ENCODE assay signal across 3 worm cellular contexts in the genomic region with DNA sequence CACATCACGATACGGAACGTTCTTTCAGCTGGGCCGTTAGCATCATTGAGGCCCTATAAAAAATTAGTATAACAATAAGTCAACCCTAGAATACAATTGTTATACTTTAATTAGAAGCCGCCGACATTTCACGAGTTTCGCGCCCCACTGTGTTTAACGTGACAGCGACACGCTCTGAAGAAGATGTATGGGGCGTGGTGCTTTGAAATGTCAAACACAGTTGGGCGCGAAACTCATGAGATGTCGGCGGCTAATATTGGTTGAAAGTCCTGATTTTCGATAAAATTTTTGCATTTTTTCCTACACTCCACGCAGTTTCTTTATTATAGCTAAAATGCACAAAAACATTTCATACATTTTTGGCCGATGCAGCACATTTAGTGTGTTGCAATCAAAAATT.
A peak's percentile ranks its signal among the peaks of the same experiment; 100 is the strongest.
TF ChIP-seq lines count a peak whose summit lies in the region.

No protein-coding gene starts in this region.

TF ChIP-seq in whole organism, L1 larva, 84 proteins besides CTCF, POLR2A, EP300 and RAD21:
- TF ChIP-seq unc-62 (GFP tag; optimal IDR thresholded peaks at IDR 0.05; lab: Kevin White, UChicago) (no peak), lin-39 (tag; optimal IDR thresholded peaks at IDR 0.05; lab: Kevin White, UChicago) (no peak), Y116A8C.19 (tag; optimal IDR thresholded peaks at IDR 0.05; lab: Kevin White, UChicago; ENCODE audit: borderline replicate concordance) (no peak), snpc-4 (tag; optimal IDR thresholded peaks at IDR 0.05; lab: Kevin White, UChicago) (peak; percentile 36)

TF ChIP-seq in whole organism, L2 larva, 48 proteins besides CTCF, POLR2A, EP300 and RAD21:
- TF ChIP-seq F13H6.1 (tag; optimal IDR thresholded peaks at IDR 0.05; lab: Kevin White, UChicago) (no peak), zag-1 (tag; optimal IDR thresholded peaks at IDR 0.05; lab: Kevin White, UChicago) (no peak), nhr-237 (tag; optimal IDR thresholded peaks at IDR 0.05; lab: Kevin White, UChicago) (no peak), sem-4 (tag; optimal IDR thresholded peaks at IDR 0.05; lab: Kevin White, UChicago) (no peak), snpc-4 (tag; optimal IDR thresholded peaks at IDR 0.05; lab: Kevin White, UChicago) (peak; percentile 32)

TF ChIP-seq in whole organism, young adult, 124 proteins besides CTCF, POLR2A, EP300 and RAD21:
- TF ChIP-seq rpc-1 (optimal IDR thresholded peaks at IDR 0.05; lab: Kevin White, UChicago) (no peak), rpc-1 (tag; optimal IDR thresholded peaks at IDR 0.05; lab: Kevin White, UChicago) (no peak), tbx-9 (tag; optimal IDR thresholded peaks at IDR 0.05; lab: Kevin White, UChicago; ENCODE audit: borderline replicate concordance) (no peak), snpc-4 (GFP tag; optimal IDR thresholded peaks at IDR 0.05; lab: Kevin White, UChicago) (peak; percentile 71), snpc-4 (tag; optimal IDR thresholded peaks at IDR 0.05; lab: Kevin White, UChicago) (peak in 3 of 4 experiments; percentile 56 to 93 (median 87)), ama-1 (optimal IDR thresholded peaks at IDR 0.05; lab: Kevin White, UChicago) (no peak), ama-1 (GFP tag; optimal IDR thresholded peaks at IDR 0.05; lab: Kevin White, UChicago) (no peak), snpc-1.1 (tag; optimal IDR thresholded peaks at IDR 0.05; lab: Kevin White, UChicago; ENCODE audit: insufficient read depth) (peak; percentile 53), snpc-3.4 (tag; optimal IDR thresholded peaks at IDR 0.05; lab: Kevin White, UChicago) (peak; percentile 23), sea-2 (GFP tag; IDR thresholded peaks at IDR 0.05; lab: Robert Waterston, UW) (no peak)

Comparison
In these comparisons a context has a peak if more than half of its experiments do, and no peak if none do; other contexts are left out.
1. Of the 8 proteins assayed by ChIP-seq in both whole organism, young adult and whole organism, L1 larva: peak only in whole organism, young adult: none; only in whole organism, L1 larva: none; in both: snpc-4; in neither: 7.